Fruit fly (Drosophila melanogaster): Measurements from ENCODE around the gene Pmvk.

The Pmvk gene

dm6 chr2L:19542268-19542773 is 37.8 kb downstream of the Pmvk start (continued):
- TF ChIP-seq CG30431 (GFP tag; optimal IDR thresholded peaks at IDR 0.05) (no peak), Hmr (GFP tag; optimal IDR thresholded peaks at IDR 0.05) (peak; percentile 28), Pdp1 (GFP tag; optimal IDR thresholded peaks at IDR 0.05) (peak in 1 of 2 experiments; percentile 26), CG15514 (GFP tag; optimal IDR thresholded peaks at IDR 0.05) (peak; percentile 59), Hsf (GFP tag; optimal IDR thresholded peaks at IDR 0.05) (peak; percentile 1)

dm6 chr2L:19540307-19540706 is 39.8 kb downstream of the Pmvk start, which contains the start of gene CG13081:
TSS of gene CG13081 (plus strand) at chr2L:19540607.
- TF ChIP-seq CG2678 (tag; optimal IDR thresholded peaks at IDR 0.05) (no peak), gce (GFP tag; IDR thresholded peaks at IDR 0.05) (no peak), MESR4 (GFP tag; optimal IDR thresholded peaks at IDR 0.05) (no peak), Camta (GFP tag; optimal IDR thresholded peaks at IDR 0.05) (no peak), Rfx (GFP tag; IDR thresholded peaks at IDR 0.05) (no peak), en (GFP tag; optimal IDR thresholded peaks at IDR 0.05) (no peak), tio (GFP tag; optimal IDR thresholded peaks at IDR 0.05) (no peak), dan (GFP tag; IDR thresholded peaks at IDR 0.05) (no peak), ato (GFP tag; IDR thresholded peaks at IDR 0.05; ENCODE audit: partially characterized antibody) (no peak), CG12104 (GFP tag; optimal IDR thresholded peaks at IDR 0.05) (no peak)

- TF ChIP-seq dan (GFP tag; IDR thresholded peaks at IDR 0.05), result no peak
- no peak for TF ChIP-seq exex (tag; optimal IDR thresholded peaks at IDR 0.05)
- TF ChIP-seq CG16863 (GFP tag; optimal IDR thresholded peaks at IDR 0.05), result peak; percentile 54
- peak; percentile 59 for TF ChIP-seq CG7839 (tag; optimal IDR thresholded peaks at IDR 0.05)
- no peak for TF ChIP-seq CG17612 (GFP tag; IDR thresholded peaks at IDR 0.05)
- peak; percentile 63 for TF ChIP-seq unpg (GFP tag; optimal IDR thresholded peaks at IDR 0.05)
- no peak for TF ChIP-seq CG3995 (GFP tag; optimal IDR thresholded peaks at IDR 0.05)
- TF ChIP-seq CG4820 (GFP tag; optimal IDR thresholded peaks at IDR 0.05), result peak; percentile 61
- TF ChIP-seq Sry-δ (GFP tag; optimal IDR thresholded peaks at IDR 0.05), result no peak
- no peak for TF ChIP-seq cad (GFP tag; optimal IDR thresholded peaks at IDR 0.05)
- peak; percentile 27 for TF ChIP-seq CG30431 (GFP tag; optimal IDR thresholded peaks at IDR 0.05)
- peak; percentile 25 for TF ChIP-seq CG1233 (GFP tag; optimal IDR thresholded peaks at IDR 0.05)
- peak in 1 of 3 experiments; percentile 80 for TF ChIP-seq lola (GFP tag; optimal IDR thresholded peaks at IDR 0.05)
- no peak for TF ChIP-seq CHES-1-like (GFP tag; optimal IDR thresholded peaks at IDR 0.05)
- TF ChIP-seq CG2199 (GFP tag; IDR thresholded peaks at IDR 0.05), result no peak
- TF ChIP-seq slp2 (GFP tag; optimal IDR thresholded peaks at IDR 0.05), result peak; percentile 40
- no peak for TF ChIP-seq mirr (GFP tag; optimal IDR thresholded peaks at IDR 0.05)
- no peak for TF ChIP-seq nau (GFP tag; optimal IDR thresholded peaks at IDR 0.05)
- TF ChIP-seq Bgb (GFP tag; IDR thresholded peaks at IDR 0.05; ENCODE audit: partially characterized antibody), result no peak
- TF ChIP-seq Vsx1 (GFP tag; optimal IDR thresholded peaks at IDR 0.05), result peak; percentile 34
- no peak for TF ChIP-seq nerfin-2 (GFP tag; IDR thresholded peaks at IDR 0.05; ENCODE audit: partially characterized antibody)
- no peak for TF ChIP-seq her (GFP tag; optimal IDR thresholded peaks at IDR 0.05)
- no peak for TF ChIP-seq sima (GFP tag; optimal IDR thresholded peaks at IDR 0.05)
- no peak for TF ChIP-seq Hr78 (GFP tag; optimal IDR thresholded peaks at IDR 0.05)
- TF ChIP-seq Neu2 (GFP tag; optimal IDR thresholded peaks at IDR 0.05; ENCODE audit: borderline replicate concordance), result no peak
- TF ChIP-seq CG18599 (GFP tag; optimal IDR thresholded peaks at IDR 0.05), result peak; percentile 30
- TF ChIP-seq eyg (GFP tag; optimal IDR thresholded peaks at IDR 0.05), result no peak
- TF ChIP-seq ssp (GFP tag; IDR thresholded peaks at IDR 0.05), result 0 out of 2 replicates have a peak, but pooled peaks have one; percentile 26
- no peak for TF ChIP-seq fd64A (GFP tag; optimal IDR thresholded peaks at IDR 0.05)
- peak; percentile 28 for TF ChIP-seq pho (GFP tag; optimal IDR thresholded peaks at IDR 0.05)
- TF ChIP-seq CG10959 (GFP tag; IDR thresholded peaks at IDR 0.05), result 0 out of 2 replicates have a peak, but pooled peaks have one; percentile 18
- TF ChIP-seq bbx (GFP tag; IDR thresholded peaks at IDR 0.05; ENCODE audit: partially characterized antibody), result no peak
These were observed 42.2 kb downstream of the Pmvk start, which contains the start of gene CG13082 for dm6 chr2L:19537779-19538456. TSS of gene CG13082 (plus strand) at chr2L:19538425.

Data from whole organism, embryonic.